Worm (Caenorhabditis elegans) whole organism, early embryonic: ENCODE measurements around the gene fat-3.

Experiments
- F13C5.2 ChIP-seq: sonication (generic microtip); optimal IDR thresholded peaks from 2 replicates; lab custom pipeline; 2017; ENCODE audit warnings: mild to moderate bottlenecking, missing genetic modification characterization, inconsistent platforms, missing compliant biosample characterization
- ama-1 ChIP-seq: fragments of 150-350 bp; optimal IDR thresholded peaks from 2 replicates; lab custom pipeline; 2014
- hnd-1 ChIP-seq: sonication (generic microtip); optimal IDR thresholded peaks from 2 replicates; lab custom pipeline; 2016; ENCODE audit warnings: missing genetic modification characterization, missing compliant biosample characterization
- scrt-1 ChIP-seq: fragments of 200-800 bp; sonication (Bioruptor generic); IDR thresholded peaks from 2 replicates; pipeline ENCODE4 v1.3.6; 2022; ENCODE audit warnings: missing genetic modification characterization, missing compliant biosample characterization
- tbx-11 ChIP-seq: fragments of 200-800 bp; sonication (Bioruptor generic); IDR thresholded peaks from 2 replicates; pipeline ENCODE4 v1.3.6; 2022; ENCODE audit warnings: missing genetic modification characterization, missing compliant biosample characterization
- tbx-37 ChIP-seq: fragments of 200-800 bp; sonication (Bioruptor generic); conservative IDR thresholded peaks from 2 replicates; pipeline ENCODE4 v1.3.6; 2022; ENCODE audit warnings: missing genetic modification reagents, missing genetic modification characterization, missing compliant biosample characterization

DNA sequence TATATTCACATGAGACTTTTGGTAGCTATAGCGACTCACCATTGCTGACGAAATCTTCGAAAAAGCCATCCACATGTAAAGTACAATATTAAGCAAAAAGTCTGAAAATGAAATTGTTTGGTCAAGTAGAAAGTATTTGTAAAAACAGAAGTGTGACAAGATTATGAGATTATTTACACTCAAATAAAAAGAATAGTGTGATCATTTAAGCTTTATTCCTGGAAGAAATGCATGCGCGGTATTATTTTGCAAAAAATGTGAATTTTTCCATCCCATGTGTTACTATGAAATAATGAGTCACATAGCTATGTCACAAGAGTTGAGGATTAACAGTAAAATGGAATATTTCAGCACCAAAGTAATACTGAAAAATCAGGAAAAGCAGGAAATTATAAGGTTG, 7.8 kb downstream of the fat-3 start, which contains the start of gene dct-15:
- TF ChIP-seq scrt-1 (no peak), ama-1 (no peak), tbx-11 (GFP tag; lab: Robert Waterston, UW) (no peak), hnd-1 (tag; lab: Kevin White, UChicago) (no peak), tbx-37 (GFP tag; lab: Robert Waterston, UW) (no peak), F13C5.2 (tag; lab: Kevin White, UChicago) (no peak)
